6 worm cellular contexts compared by ENCODE assay signal in genomic region chrV:11307781-11308180, ce11.
TF ChIP-seq lines count a peak whose summit lies in the region.

No protein-coding gene starts in this region.

TF ChIP-seq in whole organism, L1 larva, 84 proteins besides CTCF, POLR2A, EP300 and RAD21 (continues in another document):
- TF ChIP-seq lsy-2 (tag; optimal IDR thresholded peaks at IDR 0.05; lab: Kevin White, UChicago) (no peak), elt-3 (tag; optimal IDR thresholded peaks at IDR 0.05; lab: Kevin White, UChicago) (no peak), nhr-237 (tag; optimal IDR thresholded peaks at IDR 0.05; lab: Kevin White, UChicago) (no peak), ceh-63 (GFP tag; optimal IDR thresholded peaks at IDR 0.05; lab: Kevin White, UChicago) (no peak), ztf-11 (tag; optimal IDR thresholded peaks at IDR 0.05; lab: Kevin White, UChicago) (no peak), unc-86 (tag; optimal IDR thresholded peaks at IDR 0.05; lab: Kevin White, UChicago) (no peak), lin-14 (GFP tag; optimal IDR thresholded peaks at IDR 0.05; lab: Kevin White, UChicago) (peak; percentile 70), fkh-8 (tag; optimal IDR thresholded peaks at IDR 0.05; lab: Kevin White, UChicago) (no peak), pax-3 (tag; optimal IDR thresholded peaks at IDR 0.05; lab: Kevin White, UChicago) (no peak), mab-9 (GFP tag; IDR thresholded peaks at IDR 0.05; lab: Robert Waterston, UW) (no peak), mdl-1 (tag; optimal IDR thresholded peaks at IDR 0.05; lab: Kevin White, UChicago) (no peak), nhr-71 (tag; optimal IDR thresholded peaks at IDR 0.05; lab: Kevin White, UChicago) (peak; percentile 37), blmp-1 (tag; optimal IDR thresholded peaks at IDR 0.05; lab: Kevin White, UChicago) (no peak), pqm-1 (tag; optimal IDR thresholded peaks at IDR 0.05; lab: Kevin White, UChicago) (no peak), ceh-82 (tag; optimal IDR thresholded peaks at IDR 0.05; lab: Kevin White, UChicago) (no peak), sptf-1 (tag; optimal IDR thresholded peaks at IDR 0.05; lab: Kevin White, UChicago) (no peak)

TF ChIP-seq in whole organism, L2 larva, 48 proteins besides CTCF, POLR2A, EP300 and RAD21:
- TF ChIP-seq nhr-237 (tag; optimal IDR thresholded peaks at IDR 0.05; lab: Kevin White, UChicago) (no peak), F13H6.1 (tag; optimal IDR thresholded peaks at IDR 0.05; lab: Kevin White, UChicago) (peak; percentile 55), mab-5 (tag; optimal IDR thresholded peaks at IDR 0.05; lab: Kevin White, UChicago) (peak; percentile 65), alr-1 (tag; optimal IDR thresholded peaks at IDR 0.05; lab: Kevin White, UChicago) (no peak), C34F6.9 (tag; optimal IDR thresholded peaks at IDR 0.05; lab: Kevin White, UChicago) (peak; percentile 1), dmd-4 (tag; optimal IDR thresholded peaks at IDR 0.05; lab: Kevin White, UChicago) (no peak), sma-9 (GFP tag; optimal IDR thresholded peaks at IDR 0.05; lab: Kevin White, UChicago) (peak; percentile 48), sma-9 (tag; optimal IDR thresholded peaks at IDR 0.05; lab: Kevin White, UChicago) (no peak)

TF ChIP-seq in whole organism, L3 larva, 47 proteins besides CTCF, POLR2A, EP300 and RAD21:
- no peak for TF ChIP-seq ceh-28 (tag; optimal IDR thresholded peaks at IDR 0.05; lab: Kevin White, UChicago)
- no peak for TF ChIP-seq lsy-12 (tag; optimal IDR thresholded peaks at IDR 0.05; lab: Kevin White, UChicago)
- TF ChIP-seq nfya-1 (tag; optimal IDR thresholded peaks at IDR 0.05; lab: Kevin White, UChicago; ENCODE audit: insufficient read depth) = peak; percentile 33

TF ChIP-seq in whole organism, L4 larva, 104 proteins besides CTCF, POLR2A, EP300 and RAD21:
- TF ChIP-seq mep-1 (tag; optimal IDR thresholded peaks at IDR 0.05; lab: Kevin White, UChicago) = no peak
- TF ChIP-seq nhr-11 (tag; optimal IDR thresholded peaks at IDR 0.05; lab: Kevin White, UChicago) = peak; percentile 9
- TF ChIP-seq daf-16 (GFP tag; optimal IDR thresholded peaks at IDR 0.05; lab: Kevin White, UChicago) = peak in 1 of 2 experiments; percentile 11
- TF ChIP-seq daf-16 (tag; optimal IDR thresholded peaks at IDR 0.05; lab: Kevin White, UChicago) = no peak
- TF ChIP-seq mdt-29 (GFP tag; IDR thresholded peaks at IDR 0.05; lab: Robert Waterston, UW) = no peak
- peak; percentile 47; the same call in 1 of the 2 replicates for TF ChIP-seq ceh-20 (GFP tag; IDR thresholded peaks at IDR 0.05; lab: Robert Waterston, UW)
- no peak for TF ChIP-seq lin-39 (tag; optimal IDR thresholded peaks at IDR 0.05; lab: Kevin White, UChicago)
- no peak for TF ChIP-seq mxl-3 (GFP tag; optimal IDR thresholded peaks at IDR 0.05; lab: Kevin White, UChicago)
- peak; percentile 35 for TF ChIP-seq hlh-11 (tag; optimal IDR thresholded peaks at IDR 0.05; lab: Kevin White, UChicago)

TF ChIP-seq in whole organism, late embryonic, 69 proteins besides CTCF, POLR2A, EP300 and RAD21:
- TF ChIP-seq rnt-1 (tag; optimal IDR thresholded peaks at IDR 0.05; lab: Kevin White, UChicago) (peak; percentile 75), pqm-1 (tag; optimal IDR thresholded peaks at IDR 0.05; lab: Kevin White, UChicago) (no peak), pha-4 (tag; optimal IDR thresholded peaks at IDR 0.05; lab: Kevin White, UChicago) (no peak), syd-9 (tag; optimal IDR thresholded peaks at IDR 0.05; lab: Kevin White, UChicago) (no peak), fkh-6 (tag; optimal IDR thresholded peaks at IDR 0.05; lab: Kevin White, UChicago) (no peak), nfya-1 (tag; optimal IDR thresholded peaks at IDR 0.05; lab: Kevin White, UChicago) (peak; percentile 6), unc-55 (GFP tag; optimal IDR thresholded peaks at IDR 0.05; lab: Kevin White, UChicago) (peak; percentile 95), ceh-48 (tag; optimal IDR thresholded peaks at IDR 0.05; lab: Kevin White, UChicago) (no peak), elt-4 (tag; optimal IDR thresholded peaks at IDR 0.05; lab: Kevin White, UChicago) (no peak), madf-2 (tag; optimal IDR thresholded peaks at IDR 0.05; lab: Kevin White, UChicago) (no peak), hlh-6 (tag; optimal IDR thresholded peaks at IDR 0.05; lab: Kevin White, UChicago) (no peak), hlh-15 (tag; optimal IDR thresholded peaks at IDR 0.05; lab: Kevin White, UChicago) (no peak), unc-3 (GFP tag; conservative IDR thresholded peaks at IDR 0.05; lab: Robert Waterston, UW) (no peak), unc-3 (tag; optimal IDR thresholded peaks at IDR 0.05; lab: Kevin White, UChicago) (no peak), ceh-18 (tag; optimal IDR thresholded peaks at IDR 0.05; lab: Kevin White, UChicago) (peak; percentile 83), ceh-19 (GFP tag; optimal IDR thresholded peaks at IDR 0.05; lab: Kevin White, UChicago) (no peak)

TF ChIP-seq in whole organism, mixed stage, embryonic, 35 proteins besides CTCF, POLR2A, EP300 and RAD21:
- peak; percentile 72 for TF ChIP-seq mab-5 (tag; optimal IDR thresholded peaks at IDR 0.05; lab: Kevin White, UChicago)
- TF ChIP-seq ceh-83 (GFP tag; optimal IDR thresholded peaks at IDR 0.05; lab: Kevin White, UChicago) = no peak
- TF ChIP-seq cnd-1 (tag; optimal IDR thresholded peaks at IDR 0.05; lab: Kevin White, UChicago) = no peak
- TF ChIP-seq nhr-2 (tag; optimal IDR thresholded peaks at IDR 0.05; lab: Kevin White, UChicago) = no peak
- no peak for TF ChIP-seq flh-1 (GFP tag; optimal IDR thresholded peaks at IDR 0.05; lab: Kevin White, UChicago)
- peak; percentile 1 for TF ChIP-seq hlh-1 (tag; optimal IDR thresholded peaks at IDR 0.05; lab: Kevin White, UChicago)
- peak; percentile 98 for TF ChIP-seq unc-62 (GFP tag; optimal IDR thresholded peaks at IDR 0.05; lab: Kevin White, UChicago)
- TF ChIP-seq unc-120 (tag; optimal IDR thresholded peaks at IDR 0.05; lab: Kevin White, UChicago; ENCODE audit: poor library complexity, severe bottlenecking) = peak; percentile 87
TF ChIP-seq in whole organism, mixed stage, embryonic: peak in this region for 4.

Comparison
In these comparisons a context has a peak if more than half of its experiments do, and no peak if none do; other contexts are left out.
1. Of the 29 proteins assayed by ChIP-seq in both whole organism, L4 larva and whole organism, L1 larva: peak only in whole organism, L4 larva: nhr-11; only in whole organism, L1 larva: none; in both: none; in neither: 28.